Worm (Caenorhabditis elegans) whole organism, late embryonic: ENCODE results near the gene zipt-13.

Experiments
- C08G9.2 ChIP-seq: sonication (generic microtip); optimal IDR thresholded peaks from 2 replicates; lab custom pipeline; 2016; ENCODE audit warnings: mild to moderate bottlenecking, missing genetic modification characterization, moderate library complexity, missing compliant biosample characterization
- F13H6.1 ChIP-seq: sonication (generic microtip); optimal IDR thresholded peaks from 2 replicates; lab custom pipeline; 2016; ENCODE audit warnings: missing genetic modification characterization, missing compliant biosample characterization
- ama-1 ChIP-seq: fragments of 150-350 bp; optimal IDR thresholded peaks from 2 replicates; lab custom pipeline; 2014
- ceh-2 ChIP-seq: sonication (generic microtip); optimal IDR thresholded peaks from 2 replicates; lab custom pipeline; 2016; ENCODE audit warnings: missing genotype, missing genetic modification characterization, missing compliant biosample characterization
- ceh-6 ChIP-seq: fragments of 200-800 bp; sonication (Bioruptor generic); optimal IDR thresholded peaks from 2 replicates; lab custom pipeline; 2018; ENCODE audit warnings: mild to moderate bottlenecking, missing genetic modification characterization, missing compliant biosample characterization
- ets-4 ChIP-seq: sonication (generic microtip); optimal IDR thresholded peaks from 2 replicates; lab custom pipeline; 2016; ENCODE audit warnings: missing genetic modification characterization, missing compliant biosample characterization
- eyg-1 ChIP-seq: sonication (generic microtip); optimal IDR thresholded peaks from 2 replicates; lab custom pipeline; 2016; ENCODE audit warnings: missing genotype, missing genetic modification characterization, missing compliant biosample characterization
- lin-11 ChIP-seq: fragments of 200-800 bp; sonication (Bioruptor generic); optimal IDR thresholded peaks from 2 replicates; lab custom pipeline; 2018; ENCODE audit warnings: mild to moderate bottlenecking, missing genetic modification characterization, missing compliant biosample characterization
- mec-3 ChIP-seq: sonication (generic microtip); optimal IDR thresholded peaks from 2 replicates; lab custom pipeline; 2016; ENCODE audit warnings: borderline replicate concordance, missing genetic modification characterization, missing compliant biosample characterization
- nhr-11 ChIP-seq: fragments of 150-350 bp; optimal IDR thresholded peaks from 2 replicates; lab custom pipeline; 2014; ENCODE audit warnings: missing biosample characterization, missing genetic modification characterization
- pag-3 ChIP-seq: sonication (generic microtip); optimal IDR thresholded peaks from 2 replicates; lab custom pipeline; 2016; ENCODE audit warnings: missing compliant biosample characterization, missing genetic modification characterization, borderline replicate concordance
- pha-4 ChIP-seq: fragments of 150-350 bp; optimal IDR thresholded peaks from 2 replicates; lab custom pipeline; 2018; ENCODE audit warnings: missing biosample characterization, missing genetic modification reagents, missing genetic modification characterization
- pqm-1 ChIP-seq: sonication (generic microtip); optimal IDR thresholded peaks from 2 replicates; lab custom pipeline; 2016; ENCODE audit warnings: missing genetic modification characterization, missing compliant biosample characterization
- unc-55 ChIP-seq: sonication (generic microtip); optimal IDR thresholded peaks from 2 replicates; lab custom pipeline; 2017; ENCODE audit warnings: missing biosample characterization, missing genetic modification reagents, missing genetic modification characterization

DNA sequence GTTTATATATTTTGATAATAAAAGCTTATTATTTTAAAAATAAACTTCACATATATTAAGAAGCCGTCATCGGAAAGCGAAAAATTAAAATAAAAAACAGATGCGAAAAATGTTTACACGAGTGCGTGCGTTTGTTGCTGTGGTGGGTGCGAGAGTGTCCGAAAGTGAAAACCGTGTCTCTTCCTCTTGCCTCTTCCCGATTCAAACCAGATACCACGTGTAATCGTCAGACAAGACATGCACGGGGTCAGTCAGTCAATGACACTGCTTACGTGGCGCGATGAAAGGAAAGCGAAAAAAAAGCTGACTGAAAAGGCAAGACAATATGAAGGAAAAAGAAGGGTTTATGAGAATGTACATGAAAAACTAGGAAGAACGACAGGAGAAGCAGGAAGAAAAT lies 5.9 kb downstream of the zipt-13 start:
- TF ChIP-seq pag-3 (no peak), nhr-11 (tag; lab: Kevin White, UChicago) (no peak), ceh-6 (no peak), pqm-1 (tag; lab: Kevin White, UChicago) (no peak), eyg-1 (tag; lab: Kevin White, UChicago) (no peak), ama-1 (lab: Kevin White, UChicago) (no peak), mec-3 (no peak), unc-55 (GFP tag; lab: Kevin White, UChicago) (no peak), C08G9.2 (no peak), ceh-2 (tag; lab: Kevin White, UChicago) (no peak), pha-4 (tag; lab: Kevin White, UChicago) (no peak), lin-11 (tag; lab: Kevin White, UChicago) (no peak), ets-4 (tag; lab: Kevin White, UChicago) (no peak), F13H6.1 (no peak)
